Fruit fly (Drosophila melanogaster): ENCODE results near the gene Eaf6.

The Eaf6 gene

dm6 chr3L:5565051-5565688 is 42.9 kb downstream of the Eaf6 start, which contains the start of gene bc10 (continued):
- TF ChIP-seq chm (GFP tag; IDR thresholded peaks at IDR 0.05) (no peak), Lpt (GFP tag; optimal IDR thresholded peaks at IDR 0.05) (no peak), CG1602 (GFP tag; optimal IDR thresholded peaks at IDR 0.05) (no peak), CG8765 (GFP tag; IDR thresholded peaks at IDR 0.05) (no peak), CG6791 (GFP tag; IDR thresholded peaks at IDR 0.05; ENCODE audit: partially characterized antibody) (peak; percentile 87), CG18619 (GFP tag; optimal IDR thresholded peaks at IDR 0.05) (no peak), nom (GFP tag; optimal IDR thresholded peaks at IDR 0.05) (no peak), CG31224 (GFP tag; IDR thresholded peaks at IDR 0.05) (no peak), CG12104 (GFP tag; optimal IDR thresholded peaks at IDR 0.05) (no peak), CG2129 (GFP tag; IDR thresholded peaks at IDR 0.05; ENCODE audit: partially characterized antibody) (peak; percentile 44; the same call in 1 of the 2 replicates), HmgZ (tag; optimal IDR thresholded peaks at IDR 0.05) (peak; percentile 55), tna (GFP tag; IDR thresholded peaks at IDR 0.05; ENCODE audit: partially characterized antibody) (peak; percentile 68; the same call in 1 of the 2 replicates), CG3163 (GFP tag; optimal IDR thresholded peaks at IDR 0.05) (no peak), CG4820 (GFP tag; optimal IDR thresholded peaks at IDR 0.05) (no peak), Myb (GFP tag; optimal IDR thresholded peaks at IDR 0.05) (no peak), Optix (GFP tag; IDR thresholded peaks at IDR 0.05) (no peak), NfI (GFP tag; optimal IDR thresholded peaks at IDR 0.05) (no peak), CG33213 (GFP tag; optimal IDR thresholded peaks at IDR 0.05) (no peak), repo (GFP tag; optimal IDR thresholded peaks at IDR 0.05) (no peak), CG11504 (tag; optimal IDR thresholded peaks at IDR 0.05) (no peak), CG10366 (GFP tag; IDR thresholded peaks at IDR 0.05) (no peak), Rfx (GFP tag; IDR thresholded peaks at IDR 0.05) (no peak), MTF-1 (GFP tag; optimal IDR thresholded peaks at IDR 0.05; ENCODE audit: borderline replicate concordance) (no peak), Bgb (GFP tag; IDR thresholded peaks at IDR 0.05; ENCODE audit: partially characterized antibody) (peak; percentile 94), CG11695 (GFP tag; IDR thresholded peaks at IDR 0.05) (no peak), CG10209 (GFP tag; optimal IDR thresholded peaks at IDR 0.05) (no peak), tio (GFP tag; optimal IDR thresholded peaks at IDR 0.05) (no peak), dmrt11E (tag; optimal IDR thresholded peaks at IDR 0.05) (no peak), CG17385 (GFP tag; optimal IDR thresholded peaks at IDR 0.05) (no peak), CG12942 (GFP tag; optimal IDR thresholded peaks at IDR 0.05) (no peak), CG14710 (tag; optimal IDR thresholded peaks at IDR 0.05) (peak; percentile 30), her (GFP tag; optimal IDR thresholded peaks at IDR 0.05) (no peak), H15 (GFP tag; IDR thresholded peaks at IDR 0.05) (no peak), toy (GFP tag; IDR thresholded peaks at IDR 0.05) (no peak), Rx (GFP tag; IDR thresholded peaks at IDR 0.05) (no peak), CG3838 (GFP tag; optimal IDR thresholded peaks at IDR 0.05) (no peak), CG18764 (GFP tag; optimal IDR thresholded peaks at IDR 0.05) (no peak), rib (GFP tag; IDR thresholded peaks at IDR 0.05) (no peak), Dref (GFP tag; IDR thresholded peaks at IDR 0.05) (peak; percentile 88), sug (tag; optimal IDR thresholded peaks at IDR 0.05) (peak; percentile 44), bsh (GFP tag; optimal IDR thresholded peaks at IDR 0.05) (no peak), sqz (GFP tag; optimal IDR thresholded peaks at IDR 0.05) (no peak), Sry-δ (GFP tag; optimal IDR thresholded peaks at IDR 0.05) (peak; percentile 60), Oaz (GFP tag; IDR thresholded peaks at IDR 0.05) (no peak), corto (GFP tag; optimal IDR thresholded peaks at IDR 0.05) (no peak), CG17186 (GFP tag; optimal IDR thresholded peaks at IDR 0.05) (peak; percentile 72), caup (GFP tag; optimal IDR thresholded peaks at IDR 0.05; ENCODE audit: severe bottlenecking) (no peak), Aef1 (GFP tag; IDR thresholded peaks at IDR 0.05) (no peak), lmd (GFP tag; IDR thresholded peaks at IDR 0.05) (no peak), tin (GFP tag; optimal IDR thresholded peaks at IDR 0.05) (no peak)
